Worm (Caenorhabditis elegans): Measurements from ENCODE around the gene T24H10.5.

DNA sequence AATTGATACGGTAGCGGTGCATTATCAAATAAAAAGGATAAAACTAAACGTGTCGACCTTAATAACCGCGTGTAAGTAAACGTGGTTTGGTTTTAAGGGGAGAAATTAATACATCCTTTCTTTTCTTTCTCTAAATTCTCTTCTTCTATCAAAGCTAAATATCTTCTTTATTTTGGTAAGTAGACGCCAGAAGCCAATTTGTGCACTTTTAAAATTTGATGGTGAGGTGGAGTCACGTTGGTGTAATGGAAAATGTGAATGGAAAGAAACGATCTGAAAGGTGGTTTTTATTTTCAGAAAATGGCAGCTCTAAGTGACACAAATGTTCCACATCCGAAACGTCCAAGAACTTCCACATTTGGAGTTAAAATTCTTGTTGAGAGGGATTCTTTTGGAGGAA, at the start of gene T24H10.5:
- no peak for TF ChIP-seq nhr-28 (tag; optimal IDR thresholded peaks at IDR 0.05)
- no peak for TF ChIP-seq snpc-4 (tag; optimal IDR thresholded peaks at IDR 0.05)
- TF ChIP-seq pha-4 (tag; optimal IDR thresholded peaks at IDR 0.05) = no peak
- no peak for TF ChIP-seq flh-1 (GFP tag; optimal IDR thresholded peaks at IDR 0.05)
- no peak for TF ChIP-seq mep-1 (tag; optimal IDR thresholded peaks at IDR 0.05)
- no peak for TF ChIP-seq lsy-2 (tag; optimal IDR thresholded peaks at IDR 0.05)
- TF ChIP-seq bed-3 (GFP tag; optimal IDR thresholded peaks at IDR 0.05) = no peak
- TF ChIP-seq unc-39 (tag; optimal IDR thresholded peaks at IDR 0.05) = no peak
- TF ChIP-seq blmp-1 (tag; optimal IDR thresholded peaks at IDR 0.05) = no peak
- no peak for TF ChIP-seq nhr-76 (tag; optimal IDR thresholded peaks at IDR 0.05)
